Worm (Caenorhabditis elegans) whole organism, late embryonic: ENCODE results near the gene him-14.

Experiments
- C08G9.2 ChIP-seq: sonication (generic microtip); optimal IDR thresholded peaks from 2 replicates; lab custom pipeline; 2016; ENCODE audit warnings: mild to moderate bottlenecking, missing genetic modification characterization, moderate library complexity, missing compliant biosample characterization
- F13H6.1 ChIP-seq: sonication (generic microtip); optimal IDR thresholded peaks from 2 replicates; lab custom pipeline; 2016; ENCODE audit warnings: missing genetic modification characterization, missing compliant biosample characterization
- ahr-1 ChIP-seq: sonication (generic microtip); optimal IDR thresholded peaks from 2 replicates; lab custom pipeline; 2016; ENCODE audit warnings: missing genetic modification characterization, missing compliant biosample characterization
- ceh-24 ChIP-seq: sonication (generic microtip); optimal IDR thresholded peaks from 2 replicates; lab custom pipeline; 2016; ENCODE audit warnings: mild to moderate bottlenecking, missing genetic modification characterization, missing compliant biosample characterization
- che-1 ChIP-seq: sonication (generic microtip); optimal IDR thresholded peaks from 2 replicates; lab custom pipeline; 2016; ENCODE audit warnings: mild to moderate bottlenecking, missing genetic modification characterization, missing compliant biosample characterization
- fkh-6 ChIP-seq: sonication (generic microtip); optimal IDR thresholded peaks from 2 replicates; lab custom pipeline; 2016; ENCODE audit warnings: missing genetic modification characterization, missing compliant biosample characterization
- nhr-11 ChIP-seq: fragments of 150-350 bp; optimal IDR thresholded peaks from 2 replicates; lab custom pipeline; 2014; ENCODE audit warnings: missing biosample characterization, missing genetic modification characterization
- pag-3 ChIP-seq: sonication (generic microtip); optimal IDR thresholded peaks from 2 replicates; lab custom pipeline; 2016; ENCODE audit warnings: missing compliant biosample characterization, missing genetic modification characterization, borderline replicate concordance
- pha-4 ChIP-seq: fragments of 150-350 bp; optimal IDR thresholded peaks from 2 replicates; lab custom pipeline; 2018; ENCODE audit warnings: missing biosample characterization, missing genetic modification reagents, missing genetic modification characterization
- pqm-1 ChIP-seq: sonication (generic microtip); optimal IDR thresholded peaks from 2 replicates; lab custom pipeline; 2016; ENCODE audit warnings: missing genetic modification characterization, missing compliant biosample characterization
- pros-1 ChIP-seq: fragments of 150-350 bp; optimal IDR thresholded peaks from 2 replicates; lab custom pipeline; 2014; ENCODE audit warnings: missing biosample characterization, missing genetic modification reagents, missing genetic modification characterization
- syd-9 ChIP-seq: sonication (generic microtip); optimal IDR thresholded peaks from 2 replicates; lab custom pipeline; 2016; ENCODE audit warnings: mild to moderate bottlenecking, missing genetic modification characterization, moderate library complexity, missing compliant biosample characterization
- tbx-2 ChIP-seq: sonication (generic microtip); optimal IDR thresholded peaks from 2 replicates; lab custom pipeline; 2016; ENCODE audit warnings: missing genetic modification characterization, missing compliant biosample characterization
- unc-55 ChIP-seq: sonication (generic microtip); optimal IDR thresholded peaks from 2 replicates; lab custom pipeline; 2017; ENCODE audit warnings: missing biosample characterization, missing genetic modification reagents, missing genetic modification characterization

DNA sequence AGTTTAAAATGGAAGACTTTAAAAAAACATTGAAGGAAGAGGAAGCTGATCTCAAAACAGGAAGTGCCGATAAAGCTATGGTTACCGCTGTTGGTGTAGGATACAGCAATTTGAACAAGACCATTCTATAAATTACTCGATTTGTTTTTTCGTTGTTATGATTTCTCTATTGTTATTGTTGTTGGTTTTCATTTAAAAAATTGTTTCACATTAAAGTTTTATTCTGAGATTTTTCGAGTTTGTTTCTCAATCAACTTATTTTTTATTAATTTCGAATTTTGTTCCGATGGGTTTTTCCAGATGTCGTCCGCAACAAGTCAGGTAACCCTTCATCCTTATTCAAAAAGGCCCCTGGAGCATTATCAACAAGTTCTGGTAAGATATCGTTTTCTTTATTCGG, 18.0 kb downstream of the him-14 start, which contains the start of gene ZK1127.12:
- TF ChIP-seq pros-1 (tag; lab: Kevin White, UChicago): no peak
- TF ChIP-seq nhr-11 (tag; lab: Kevin White, UChicago): no peak
- no peak for TF ChIP-seq unc-55 (GFP tag; lab: Kevin White, UChicago)
- TF ChIP-seq syd-9 (tag; lab: Kevin White, UChicago): no peak
- TF ChIP-seq pha-4 (tag; lab: Kevin White, UChicago): no peak
- no peak for TF ChIP-seq tbx-2
- TF ChIP-seq che-1 (tag; lab: Kevin White, UChicago): no peak
- TF ChIP-seq F13H6.1 (tag; lab: Kevin White, UChicago): no peak
- no peak for TF ChIP-seq C08G9.2
- no peak for TF ChIP-seq pqm-1 (tag; lab: Kevin White, UChicago)
- no peak for TF ChIP-seq pag-3 (tag; lab: Kevin White, UChicago)
- TF ChIP-seq ceh-24 (tag; lab: Kevin White, UChicago): no peak
- no peak for TF ChIP-seq fkh-6 (tag; lab: Kevin White, UChicago)
- TF ChIP-seq ahr-1 (tag; lab: Kevin White, UChicago): no peak
